Fruit fly (Drosophila melanogaster): ENCODE measurements around the gene DCTN6-p27.
A peak's percentile ranks its signal among the peaks of the same experiment; 100 is the strongest.

The DCTN6-p27 gene

DNA sequence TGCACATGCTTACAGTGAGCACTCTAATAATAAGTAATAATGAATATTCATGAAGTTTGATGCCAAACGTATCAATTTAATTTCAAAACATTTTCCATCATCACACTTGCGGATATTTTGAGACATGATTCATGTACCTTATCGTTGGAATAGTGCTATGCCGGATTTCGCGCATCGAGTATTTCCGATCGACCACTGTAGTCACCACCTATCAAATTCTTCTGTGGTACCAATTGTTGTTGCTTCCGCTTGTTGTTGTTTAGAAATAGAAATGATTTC lies 8.8 kb downstream of the DCTN6-p27 start (continued):
- no peak for TF ChIP-seq lola (GFP tag; optimal IDR thresholded peaks at IDR 0.05)

DNA sequence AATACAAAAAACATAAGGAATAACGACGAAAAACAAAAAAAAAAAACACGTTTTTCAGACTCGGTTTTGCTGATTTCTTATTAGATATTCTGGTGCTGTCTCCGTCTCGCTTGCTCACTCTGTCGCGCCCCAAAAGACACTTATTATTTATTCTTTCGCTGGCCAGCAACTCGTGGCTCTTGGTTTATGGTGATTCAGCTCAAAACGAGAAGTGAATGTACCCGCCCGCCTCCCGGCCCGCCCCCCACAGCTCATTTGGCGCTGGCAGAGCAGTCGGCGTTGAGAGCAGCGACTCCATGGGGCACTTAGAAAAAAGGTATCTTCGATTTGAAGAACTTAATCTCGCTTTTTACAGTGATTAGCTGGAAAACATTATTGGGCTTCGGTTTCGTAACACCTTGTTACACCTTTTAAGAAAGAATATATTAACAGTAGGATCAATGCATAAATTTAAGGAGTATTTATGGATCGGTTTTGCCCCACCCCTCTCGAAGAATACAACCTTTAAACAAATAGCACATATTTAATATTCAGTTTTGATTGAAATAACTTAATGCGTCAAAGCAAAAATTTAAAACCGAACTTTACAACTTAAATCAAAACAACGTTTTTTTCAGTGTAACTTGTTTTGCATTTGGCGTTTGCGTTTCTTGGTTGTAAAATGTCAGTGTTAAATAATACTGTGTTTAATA lies 9.5 kb downstream of the DCTN6-p27 start:
- TF ChIP-seq GATAd (GFP tag; optimal IDR thresholded peaks at IDR 0.05) (no peak), tai (GFP tag; optimal IDR thresholded peaks at IDR 0.05) (peak; percentile 63), woc (GFP tag; optimal IDR thresholded peaks at IDR 0.05) (peak; percentile 77), h (GFP tag; optimal IDR thresholded peaks at IDR 0.05) (peak; percentile 91), Jra (GFP tag; optimal IDR thresholded peaks at IDR 0.05) (peak; percentile 16), usp (GFP tag; optimal IDR thresholded peaks at IDR 0.05) (no peak), Myc (optimal IDR thresholded peaks at IDR 0.05) (no peak), dl (GFP tag; optimal IDR thresholded peaks at IDR 0.05; ENCODE audit: insufficient read depth in 1 of 2, partially characterized antibody in 2 of 2) (no peak), CG32264 (GFP tag; optimal IDR thresholded peaks at IDR 0.05) (peak; percentile 58), br (GFP tag; optimal IDR thresholded peaks at IDR 0.05) (peak; percentile 89), pan (optimal IDR thresholded peaks at IDR 0.05) (no peak), sage (GFP tag; optimal IDR thresholded peaks at IDR 0.05) (peak; percentile 77), Hr78 (GFP tag; optimal IDR thresholded peaks at IDR 0.05) (no peak), Hr83 (GFP tag; optimal IDR thresholded peaks at IDR 0.05; ENCODE audit: poor library complexity, severe bottlenecking) (no peak), lola (GFP tag; optimal IDR thresholded peaks at IDR 0.05) (no peak), CG9705 (GFP tag; optimal IDR thresholded peaks at IDR 0.05) (peak; percentile 81), OdsH (GFP tag; optimal IDR thresholded peaks at IDR 0.05) (peak; percentile 88), jim (GFP tag; optimal IDR thresholded peaks at IDR 0.05) (no peak), sv (GFP tag; optimal IDR thresholded peaks at IDR 0.05) (peak; percentile 63), Rel (GFP tag; optimal IDR thresholded peaks at IDR 0.05) (peak; percentile 56), Rel (tag; optimal IDR thresholded peaks at IDR 0.05) (peak; percentile 26), Dfd (GFP tag; optimal IDR thresholded peaks at IDR 0.05) (peak; percentile 95), HLH106 (tag; optimal IDR thresholded peaks at IDR 0.05) (peak; percentile 91), dmrt93B (GFP tag; optimal IDR thresholded peaks at IDR 0.05) (peak; percentile 81), Hnf4 (GFP tag; optimal IDR thresholded peaks at IDR 0.05) (peak; percentile 74), rgr (GFP tag; optimal IDR thresholded peaks at IDR 0.05) (peak; percentile 87), foxo (GFP tag; optimal IDR thresholded peaks at IDR 0.05) (peak; percentile 21 to 90), fru (GFP tag; optimal IDR thresholded peaks at IDR 0.05) (peak; percentile 87), Vsx2 (GFP tag; optimal IDR thresholded peaks at IDR 0.05; ENCODE audit: partially characterized antibody) (no peak), Mio (GFP tag; optimal IDR thresholded peaks at IDR 0.05) (no peak), N (GFP tag; optimal IDR thresholded peaks at IDR 0.05) (no peak), Sp1 (GFP tag; optimal IDR thresholded peaks at IDR 0.05) (peak; percentile 93), dsf (GFP tag; optimal IDR thresholded peaks at IDR 0.05; ENCODE audit: borderline replicate concordance) (peak; percentile 65), CrebA (GFP tag; optimal IDR thresholded peaks at IDR 0.05; ENCODE audit: borderline replicate concordance) (peak; percentile 8), ey (GFP tag; optimal IDR thresholded peaks at IDR 0.05) (peak; percentile 91), psq (GFP tag; optimal IDR thresholded peaks at IDR 0.05) (peak; percentile 79), Dif (GFP tag; optimal IDR thresholded peaks at IDR 0.05; ENCODE audit: partially characterized antibody) (peak; percentile 10), Abd-B (GFP tag; optimal IDR thresholded peaks at IDR 0.05) (no peak), brk (GFP tag; optimal IDR thresholded peaks at IDR 0.05) (peak; percentile 58)

DNA sequence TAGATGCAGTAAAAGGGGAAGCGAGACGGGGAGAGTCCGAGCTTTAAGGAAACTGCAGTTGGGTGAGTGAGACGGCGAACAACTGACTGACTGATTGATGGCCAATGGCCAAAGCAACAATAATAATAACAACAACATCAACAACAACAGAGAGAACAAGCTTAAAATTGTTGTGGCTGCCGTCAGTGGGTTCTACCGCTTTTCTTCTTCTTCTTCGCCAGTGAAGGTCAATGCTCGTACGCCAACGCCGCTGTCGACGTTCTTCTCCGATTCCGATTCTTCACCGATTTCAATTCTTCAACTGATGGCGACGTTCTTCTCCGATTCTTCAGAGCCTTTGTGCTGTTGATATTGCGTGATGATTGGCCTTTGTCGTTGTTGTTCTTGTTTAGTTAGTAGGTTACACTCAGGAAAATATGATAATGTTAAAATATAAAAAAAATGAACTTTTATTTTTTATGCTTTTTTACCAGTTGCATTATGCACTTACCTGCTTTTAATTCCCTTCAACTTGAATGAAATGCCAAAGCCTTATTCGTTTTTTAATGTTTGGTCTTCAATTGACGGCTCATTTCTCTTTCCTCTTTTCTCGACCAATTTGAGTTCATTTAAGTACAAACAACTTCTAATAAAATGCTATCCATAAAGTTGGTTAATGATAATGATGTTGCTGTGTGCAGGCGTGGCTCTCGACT lies 10.2 kb downstream of the DCTN6-p27 start:
- TF ChIP-seq fru (GFP tag; optimal IDR thresholded peaks at IDR 0.05) (peak; percentile 61), Rel (GFP tag; optimal IDR thresholded peaks at IDR 0.05) (no peak), Rel (tag; optimal IDR thresholded peaks at IDR 0.05) (peak; percentile 37), Hnf4 (GFP tag; optimal IDR thresholded peaks at IDR 0.05) (peak; percentile 38), Dif (GFP tag; optimal IDR thresholded peaks at IDR 0.05; ENCODE audit: partially characterized antibody) (no peak), pan (optimal IDR thresholded peaks at IDR 0.05) (no peak), usp (GFP tag; optimal IDR thresholded peaks at IDR 0.05) (no peak), br (GFP tag; optimal IDR thresholded peaks at IDR 0.05) (peak; percentile 34), sv (GFP tag; optimal IDR thresholded peaks at IDR 0.05) (no peak), rgr (GFP tag; optimal IDR thresholded peaks at IDR 0.05) (peak; percentile 58), foxo (GFP tag; optimal IDR thresholded peaks at IDR 0.05) (peak in 1 of 2 experiments; percentile 48), h (GFP tag; optimal IDR thresholded peaks at IDR 0.05) (peak; percentile 47), sage (GFP tag; optimal IDR thresholded peaks at IDR 0.05) (peak; percentile 46), dmrt93B (GFP tag; optimal IDR thresholded peaks at IDR 0.05) (no peak), psq (GFP tag; optimal IDR thresholded peaks at IDR 0.05) (peak; percentile 44), ey (GFP tag; optimal IDR thresholded peaks at IDR 0.05) (peak; percentile 56), OdsH (GFP tag; optimal IDR thresholded peaks at IDR 0.05) (peak; percentile 62), HLH106 (tag; optimal IDR thresholded peaks at IDR 0.05) (peak; percentile 32), Sp1 (GFP tag; optimal IDR thresholded peaks at IDR 0.05) (peak; percentile 45), CrebA (GFP tag; optimal IDR thresholded peaks at IDR 0.05; ENCODE audit: borderline replicate concordance) (no peak)
